In the genomic region with DNA sequence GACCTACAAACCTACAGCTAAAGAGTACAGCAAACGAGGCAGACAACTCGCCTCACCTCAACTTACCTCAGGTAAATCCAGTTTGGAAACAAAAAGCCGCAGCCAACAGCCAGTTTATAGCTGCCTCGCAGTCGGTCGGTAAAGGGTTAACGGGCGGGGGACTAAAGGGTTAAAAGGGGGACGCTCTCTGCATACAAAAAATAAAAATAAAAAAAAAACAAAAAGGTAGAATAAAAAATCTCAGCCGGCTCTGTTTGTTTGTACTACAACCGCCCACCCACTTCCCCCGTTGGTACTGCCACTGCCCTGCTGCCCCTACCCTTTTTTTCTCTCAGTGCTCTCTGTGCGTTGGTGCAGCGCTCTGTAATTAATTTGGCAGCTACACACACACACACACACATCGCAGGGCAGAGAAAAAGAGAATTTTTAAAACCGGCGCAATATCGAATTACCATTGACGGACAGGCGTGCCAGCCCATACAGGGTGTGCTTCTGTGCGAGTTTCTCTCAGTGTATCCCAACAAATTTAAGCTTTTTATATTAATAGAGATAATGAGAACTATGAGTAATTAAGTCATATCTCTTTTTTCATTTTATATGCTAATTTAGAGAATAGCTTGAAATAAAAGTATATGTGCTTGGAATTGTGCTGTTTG, we compare ENCODE assay signal across 3 fruit fly cellular contexts.
TF ChIP-seq lines count a peak whose summit lies in the region.

No protein-coding gene starts in this region.

TF ChIP-seq in whole organism, embryonic, 481 proteins besides CTCF, POLR2A, EP300 and RAD21 (continued from another document and continues in another):
- TF ChIP-seq Hr78 (GFP tag; optimal IDR thresholded peaks at IDR 0.05; lab: Kevin White, UChicago), result no peak
- peak; percentile 45; the same call in 1 of the 2 replicates for TF ChIP-seq CG7372 (GFP tag; IDR thresholded peaks at IDR 0.05; lab: Robert Waterston, UW)
- TF ChIP-seq MESR4 (GFP tag; optimal IDR thresholded peaks at IDR 0.05; lab: Kevin White, UChicago), result no peak
- TF ChIP-seq Atf6 (GFP tag; IDR thresholded peaks at IDR 0.05; lab: Robert Waterston, UW), result peak; percentile 60
- peak; percentile 35 for TF ChIP-seq Blimp-1 (GFP tag; optimal IDR thresholded peaks at IDR 0.05; lab: Kevin White, UChicago)
- TF ChIP-seq CG7928 (GFP tag; optimal IDR thresholded peaks at IDR 0.05; lab: Kevin White, UChicago), result no peak
- peak; percentile 53; the same call in 1 of the 3 replicates for TF ChIP-seq CG11093 (GFP tag; IDR thresholded peaks at IDR 0.05; lab: Robert Waterston, UW)
- TF ChIP-seq D19A (tag; optimal IDR thresholded peaks at IDR 0.05; lab: Kevin White, UChicago), result no peak
- peak; percentile 13 for TF ChIP-seq CG6813 (GFP tag; optimal IDR thresholded peaks at IDR 0.05; lab: Kevin White, UChicago)
- no peak for TF ChIP-seq CG1602 (GFP tag; optimal IDR thresholded peaks at IDR 0.05; lab: Kevin White, UChicago)
- TF ChIP-seq amos (GFP tag; IDR thresholded peaks at IDR 0.05; lab: Robert Waterston, UW; ENCODE audit: partially characterized antibody), result no peak
- TF ChIP-seq Awh (GFP tag; IDR thresholded peaks at IDR 0.05; lab: Robert Waterston, UW), result peak; percentile 55; the same call in 1 of the 2 replicates
- no peak for TF ChIP-seq pros (GFP tag; optimal IDR thresholded peaks at IDR 0.05; lab: Kevin White, UChicago)
- TF ChIP-seq Dref (GFP tag; IDR thresholded peaks at IDR 0.05; lab: Robert Waterston, UW), result no peak
- no peak for TF ChIP-seq sens-2 (GFP tag; IDR thresholded peaks at IDR 0.05; lab: Robert Waterston, UW)
- no peak for TF ChIP-seq salm (tag; optimal IDR thresholded peaks at IDR 0.05; lab: Kevin White, UChicago)
- TF ChIP-seq Xrp1 (GFP tag; IDR thresholded peaks at IDR 0.05; lab: Robert Waterston, UW), result peak; percentile 66; the same call in 1 of the 2 replicates
- no peak for TF ChIP-seq slou (GFP tag; optimal IDR thresholded peaks at IDR 0.05; lab: Kevin White, UChicago)
- TF ChIP-seq gt (GFP tag; IDR thresholded peaks at IDR 0.05; lab: Robert Waterston, UW), result no peak
- TF ChIP-seq inv (GFP tag; IDR thresholded peaks at IDR 0.05; lab: Robert Waterston, UW; ENCODE audit: partially characterized antibody), result no peak
- no peak for TF ChIP-seq CG10654 (GFP tag; optimal IDR thresholded peaks at IDR 0.05; lab: Kevin White, UChicago)
- no peak for TF ChIP-seq tio (GFP tag; optimal IDR thresholded peaks at IDR 0.05; lab: Kevin White, UChicago)
- TF ChIP-seq CG32767 (GFP tag; IDR thresholded peaks at IDR 0.05; lab: Robert Waterston, UW), result no peak
- TF ChIP-seq twi (tag; optimal IDR thresholded peaks at IDR 0.05; lab: Kevin White, UChicago), result no peak
- TF ChIP-seq CG8281 (tag; optimal IDR thresholded peaks at IDR 0.05; lab: Kevin White, UChicago), result no peak
- peak; percentile 10 for TF ChIP-seq cg (GFP tag; optimal IDR thresholded peaks at IDR 0.05; lab: Kevin White, UChicago)
- TF ChIP-seq Hr39 (optimal IDR thresholded peaks at IDR 0.05; lab: Kevin White, UChicago), result no peak
- peak; percentile 64 for TF ChIP-seq CG11695 (GFP tag; IDR thresholded peaks at IDR 0.05; lab: Robert Waterston, UW)
- TF ChIP-seq bowl (GFP tag; IDR thresholded peaks at IDR 0.05; lab: Robert Waterston, UW), result peak; percentile 73; the same call in 1 of the 2 replicates
- TF ChIP-seq HmgZ (tag; optimal IDR thresholded peaks at IDR 0.05; lab: Kevin White, UChicago), result no peak
- TF ChIP-seq Dfd (GFP tag; optimal IDR thresholded peaks at IDR 0.05; lab: Kevin White, UChicago), result no peak
- TF ChIP-seq eve (GFP tag; optimal IDR thresholded peaks at IDR 0.05; lab: Kevin White, UChicago), result no peak
- TF ChIP-seq CG32772 (GFP tag; IDR thresholded peaks at IDR 0.05; lab: Robert Waterston, UW), result peak; percentile 72
- peak; percentile 33 for TF ChIP-seq pnt (GFP tag; optimal IDR thresholded peaks at IDR 0.05; lab: Kevin White, UChicago)
- TF ChIP-seq bcd (GFP tag; optimal IDR thresholded peaks at IDR 0.05; lab: Kevin White, UChicago), result peak; percentile 36
- peak; percentile 31 for TF ChIP-seq oc (tag; optimal IDR thresholded peaks at IDR 0.05; lab: Kevin White, UChicago)
- TF ChIP-seq ken (GFP tag; IDR thresholded peaks at IDR 0.05; lab: Robert Waterston, UW), result peak; percentile 62; the same call in 2 of the 3 replicates
- peak; percentile 67 for TF ChIP-seq ap (GFP tag; IDR thresholded peaks at IDR 0.05; lab: Robert Waterston, UW)
- peak; percentile 9 to 18 for TF ChIP-seq Trl (optimal IDR thresholded peaks at IDR 0.05; lab: Kevin White, UChicago)
- TF ChIP-seq Trl (GFP tag; optimal IDR thresholded peaks at IDR 0.05; lab: Kevin White, UChicago), result peak; percentile 28
- TF ChIP-seq CG2875 (GFP tag; optimal IDR thresholded peaks at IDR 0.05; lab: Kevin White, UChicago), result no peak
- TF ChIP-seq CG9932 (GFP tag; IDR thresholded peaks at IDR 0.05; lab: Robert Waterston, UW), result peak; percentile 65

TF ChIP-seq in whole organism, prepupa, 60 proteins besides CTCF, POLR2A, EP300 and RAD21 (continued from another document):
- TF ChIP-seq ss (GFP tag; optimal IDR thresholded peaks at IDR 0.05; lab: Kevin White, UChicago), result peak; percentile 89 to 92
- TF ChIP-seq esn (GFP tag; optimal IDR thresholded peaks at IDR 0.05; lab: Kevin White, UChicago), result peak; percentile 78
- TF ChIP-seq CG8319 (GFP tag; optimal IDR thresholded peaks at IDR 0.05; lab: Kevin White, UChicago), result peak; percentile 86
- peak; percentile 76 for TF ChIP-seq Met (GFP tag; optimal IDR thresholded peaks at IDR 0.05; lab: Kevin White, UChicago)
- peak; percentile 75 for TF ChIP-seq Sox102F (GFP tag; optimal IDR thresholded peaks at IDR 0.05; lab: Kevin White, UChicago)
- TF ChIP-seq CG6854 (GFP tag; optimal IDR thresholded peaks at IDR 0.05; lab: Kevin White, UChicago), result peak; percentile 25
- TF ChIP-seq CG4318 (GFP tag; optimal IDR thresholded peaks at IDR 0.05; lab: Kevin White, UChicago), result peak; percentile 23
- no peak for TF ChIP-seq fd85E (GFP tag; optimal IDR thresholded peaks at IDR 0.05; lab: Kevin White, UChicago)
- peak; percentile 79 for TF ChIP-seq OdsH (GFP tag; optimal IDR thresholded peaks at IDR 0.05; lab: Kevin White, UChicago)
- peak; percentile 87 for TF ChIP-seq Eip75B (GFP tag; optimal IDR thresholded peaks at IDR 0.05; lab: Kevin White, UChicago)
- peak; percentile 67 for TF ChIP-seq CG16779 (tag; optimal IDR thresholded peaks at IDR 0.05; lab: Kevin White, UChicago)
- TF ChIP-seq fkh (GFP tag; optimal IDR thresholded peaks at IDR 0.05; lab: Kevin White, UChicago), result no peak
- peak; percentile 83 for TF ChIP-seq acj6 (GFP tag; optimal IDR thresholded peaks at IDR 0.05; lab: Kevin White, UChicago)
- peak; percentile 87 for TF ChIP-seq spab (GFP tag; optimal IDR thresholded peaks at IDR 0.05; lab: Kevin White, UChicago)
- peak; percentile 66 for TF ChIP-seq Smox (GFP tag; optimal IDR thresholded peaks at IDR 0.05; lab: Kevin White, UChicago)
- peak; percentile 17 for TF ChIP-seq CG6276 (GFP tag; optimal IDR thresholded peaks at IDR 0.05; lab: Kevin White, UChicago)
- TF ChIP-seq CG8632 (GFP tag; optimal IDR thresholded peaks at IDR 0.05; lab: Kevin White, UChicago), result peak; percentile 75
- TF ChIP-seq topi (GFP tag; optimal IDR thresholded peaks at IDR 0.05; lab: Kevin White, UChicago), result peak; percentile 70
- TF ChIP-seq Hr4 (GFP tag; optimal IDR thresholded peaks at IDR 0.05; lab: Kevin White, UChicago), result peak; percentile 42
- peak; percentile 9 to 43 for TF ChIP-seq salr (GFP tag; optimal IDR thresholded peaks at IDR 0.05; lab: Kevin White, UChicago)
- TF ChIP-seq Sox15 (GFP tag; optimal IDR thresholded peaks at IDR 0.05; lab: Kevin White, UChicago), result peak; percentile 74
- TF ChIP-seq CG6808 (GFP tag; optimal IDR thresholded peaks at IDR 0.05; lab: Kevin White, UChicago), result peak; percentile 86
- TF ChIP-seq CG15336 (GFP tag; IDR thresholded peaks at IDR 0.05; lab: Robert Waterston, UW), result peak; percentile 68
- peak; percentile 36 for TF ChIP-seq vri (GFP tag; optimal IDR thresholded peaks at IDR 0.05; lab: Kevin White, UChicago)
- peak; percentile 78 for TF ChIP-seq achi (GFP tag; optimal IDR thresholded peaks at IDR 0.05; lab: Kevin White, UChicago)
- peak; percentile 65 for TF ChIP-seq Ets21C (GFP tag; optimal IDR thresholded peaks at IDR 0.05; lab: Kevin White, UChicago)
- TF ChIP-seq fd59A (GFP tag; optimal IDR thresholded peaks at IDR 0.05; lab: Kevin White, UChicago), result peak; percentile 69
- TF ChIP-seq CG3032 (tag; optimal IDR thresholded peaks at IDR 0.05; lab: Kevin White, UChicago), result peak; percentile 68
- peak; percentile 76 for TF ChIP-seq cyc (GFP tag; optimal IDR thresholded peaks at IDR 0.05; lab: Kevin White, UChicago)
- peak; percentile 50 for TF ChIP-seq Ets96B (tag; optimal IDR thresholded peaks at IDR 0.05; lab: Kevin White, UChicago)
- no peak for TF ChIP-seq dac (GFP tag; optimal IDR thresholded peaks at IDR 0.05; lab: Kevin White, UChicago)
- TF ChIP-seq Eip78C (GFP tag; lab: Kevin White, UChicago), result peak; percentile 89
- peak; percentile 59 for TF ChIP-seq CG11294 (GFP tag; IDR thresholded peaks at IDR 0.05; lab: Robert Waterston, UW)
- peak; percentile 53 for TF ChIP-seq Blimp-1 (GFP tag; optimal IDR thresholded peaks at IDR 0.05; lab: Kevin White, UChicago)
- TF ChIP-seq pdm3 (GFP tag; optimal IDR thresholded peaks at IDR 0.05; lab: Kevin White, UChicago), result peak; percentile 61
- peak; percentile 78 for TF ChIP-seq lz (GFP tag; optimal IDR thresholded peaks at IDR 0.05; lab: Kevin White, UChicago)
- peak; percentile 57 for TF ChIP-seq Eip93F (GFP tag; optimal IDR thresholded peaks at IDR 0.05; lab: Kevin White, UChicago)
- peak; percentile 94 for TF ChIP-seq CG6163 (GFP tag; IDR thresholded peaks at IDR 0.05; lab: Robert Waterston, UW)
- peak; percentile 63 for TF ChIP-seq CG10669 (GFP tag; optimal IDR thresholded peaks at IDR 0.05; lab: Kevin White, UChicago)
- TF ChIP-seq CG8119 (GFP tag; IDR thresholded peaks at IDR 0.05; lab: Robert Waterston, UW), result peak; percentile 74
TF ChIP-seq in whole organism, prepupa: peak in this region for 56.

TF ChIP-seq in whole organism, wandering third instar larva, 38 proteins besides CTCF, POLR2A, EP300 and RAD21 (continued from another document):
- TF ChIP-seq Hnf4 (GFP tag; optimal IDR thresholded peaks at IDR 0.05; lab: Kevin White, UChicago) (peak; percentile 44), dmrt93B (GFP tag; optimal IDR thresholded peaks at IDR 0.05; lab: Kevin White, UChicago) (peak; percentile 58), Jra (GFP tag; optimal IDR thresholded peaks at IDR 0.05; lab: Kevin White, UChicago) (no peak), Rel (GFP tag; optimal IDR thresholded peaks at IDR 0.05; lab: Kevin White, UChicago) (no peak), Rel (tag; optimal IDR thresholded peaks at IDR 0.05; lab: Kevin White, UChicago) (no peak), HLH106 (tag; optimal IDR thresholded peaks at IDR 0.05; lab: Kevin White, UChicago) (peak; percentile 63), Vsx2 (GFP tag; optimal IDR thresholded peaks at IDR 0.05; lab: Kevin White, UChicago; ENCODE audit: partially characterized antibody) (no peak), CG32264 (GFP tag; optimal IDR thresholded peaks at IDR 0.05; lab: Kevin White, UChicago) (no peak), dl (GFP tag; optimal IDR thresholded peaks at IDR 0.05; lab: Kevin White, UChicago; ENCODE audit: insufficient read depth in 1 of 2, partially characterized antibody in 2 of 2) (no peak), Dif (GFP tag; optimal IDR thresholded peaks at IDR 0.05; lab: Kevin White, UChicago; ENCODE audit: partially characterized antibody) (peak; percentile 8)
